Worm (Caenorhabditis elegans): ENCODE measurements around the gene cest-16.
A peak's percentile ranks its signal among the peaks of the same experiment; 100 is the strongest.

Gene cest-16

DNA sequence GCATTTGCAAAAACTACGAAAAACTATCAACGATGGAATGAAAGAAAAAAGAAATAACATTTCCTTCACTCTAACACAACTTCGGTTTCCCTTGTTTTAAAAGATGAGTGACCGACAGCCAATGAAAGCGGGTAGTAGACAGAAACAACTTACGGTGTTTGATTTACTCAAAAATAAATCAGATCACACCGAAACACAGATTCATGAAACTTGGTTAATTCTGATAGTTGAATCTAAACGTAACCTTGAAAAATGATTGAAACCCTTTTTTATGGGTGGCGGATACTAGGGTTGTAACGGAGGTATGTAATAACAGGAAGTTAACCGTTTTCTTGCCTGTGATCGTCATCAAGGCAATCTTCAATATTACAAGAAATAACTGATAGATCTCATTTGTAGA is 24.4 kb upstream of the cest-16 start:
- TF ChIP-seq pqm-1 (tag; optimal IDR thresholded peaks at IDR 0.05) (no peak), C16A3.4 (tag; optimal IDR thresholded peaks at IDR 0.05) (no peak), efl-3 (GFP tag; optimal IDR thresholded peaks at IDR 0.05) (no peak), pax-3 (tag; optimal IDR thresholded peaks at IDR 0.05) (no peak), C04F5.9 (tag; optimal IDR thresholded peaks at IDR 0.05) (no peak), fkh-8 (tag; optimal IDR thresholded peaks at IDR 0.05) (no peak), lin-35 (GFP tag; optimal IDR thresholded peaks at IDR 0.05) (peak in 1 of 2 experiments; percentile 17), ama-1 (optimal IDR thresholded peaks at IDR 0.05) (no peak), lir-3 (tag; optimal IDR thresholded peaks at IDR 0.05; ENCODE audit: poor library complexity) (no peak), vab-15 (tag; optimal IDR thresholded peaks at IDR 0.05) (no peak), ceh-82 (tag; optimal IDR thresholded peaks at IDR 0.05) (no peak), blmp-1 (tag; optimal IDR thresholded peaks at IDR 0.05) (peak; percentile 64), skn-1 (tag; optimal IDR thresholded peaks at IDR 0.05) (no peak), tbx-2 (tag; optimal IDR thresholded peaks at IDR 0.05) (peak; percentile 10), swsn-7 (tag; optimal IDR thresholded peaks at IDR 0.05) (no peak), irx-1 (tag; optimal IDR thresholded peaks at IDR 0.05) (peak; percentile 38), lin-13 (GFP tag; optimal IDR thresholded peaks at IDR 0.05) (no peak), lin-15B (tag; optimal IDR thresholded peaks at IDR 0.05) (no peak), dsc-1 (tag; optimal IDR thresholded peaks at IDR 0.05) (no peak), mep-1 (tag; optimal IDR thresholded peaks at IDR 0.05) (peak; percentile 31), ceh-88 (GFP tag; IDR thresholded peaks at IDR 0.05) (no peak), ces-1 (GFP tag; optimal IDR thresholded peaks at IDR 0.05) (no peak), aly-2 (tag; optimal IDR thresholded peaks at IDR 0.05) (no peak), nhr-77 (tag; optimal IDR thresholded peaks at IDR 0.05) (no peak), unc-98 (GFP tag; IDR thresholded peaks at IDR 0.05) (no peak), unc-62 (GFP tag; optimal IDR thresholded peaks at IDR 0.05) (no peak), xbp-1 (tag; optimal IDR thresholded peaks at IDR 0.05) (no peak), dpl-1 (GFP tag; optimal IDR thresholded peaks at IDR 0.05) (no peak), zag-1 (tag; optimal IDR thresholded peaks at IDR 0.05) (no peak), lin-14 (GFP tag; optimal IDR thresholded peaks at IDR 0.05) (peak; percentile 72), F16B12.6 (tag; optimal IDR thresholded peaks at IDR 0.05) (no peak), ztf-4 (tag; optimal IDR thresholded peaks at IDR 0.05) (no peak), hlh-17 (GFP tag; optimal IDR thresholded peaks at IDR 0.05; ENCODE audit: borderline replicate concordance) (no peak), hlh-4 (tag; optimal IDR thresholded peaks at IDR 0.05) (no peak), elt-3 (tag; optimal IDR thresholded peaks at IDR 0.05) (peak in 3 of 6 experiments; percentile 23 to 66 (median 50)), snpc-4 (tag; optimal IDR thresholded peaks at IDR 0.05) (no peak), rnt-1 (tag; optimal IDR thresholded peaks at IDR 0.05) (no peak), egl-13 (tag; optimal IDR thresholded peaks at IDR 0.05) (no peak), efl-1 (optimal IDR thresholded peaks at IDR 0.05) (no peak), efl-1 (GFP tag; optimal IDR thresholded peaks at IDR 0.05 in 1 of 2) (no peak), egl-27 (tag; optimal IDR thresholded peaks at IDR 0.05) (no peak), ets-5 (GFP tag; IDR thresholded peaks at IDR 0.05) (no peak), nhr-28 (tag; optimal IDR thresholded peaks at IDR 0.05) (no peak), nhr-19 (GFP tag; conservative IDR thresholded peaks at IDR 0.05) (0 out of 2 replicates have a peak, but pooled peaks have one; percentile 3), C34B4.2 (tag; optimal IDR thresholded peaks at IDR 0.05) (no peak), nhr-90 (tag; optimal IDR thresholded peaks at IDR 0.05; ENCODE audit: poor library complexity) (peak; percentile 64), ceh-63 (GFP tag; optimal IDR thresholded peaks at IDR 0.05) (no peak), unc-86 (tag; optimal IDR thresholded peaks at IDR 0.05) (no peak), ceh-8 (GFP tag; optimal IDR thresholded peaks at IDR 0.05) (no peak), nhr-84 (tag; optimal IDR thresholded peaks at IDR 0.05) (no peak), alr-1 (tag; optimal IDR thresholded peaks at IDR 0.05; ENCODE audit: borderline replicate concordance) (no peak), mab-9 (GFP tag; IDR thresholded peaks at IDR 0.05) (no peak), nhr-85 (tag) (peak; percentile 95), jun-1 (tag; optimal IDR thresholded peaks at IDR 0.05) (no peak)
